Worm (Caenorhabditis elegans) whole organism, early embryonic: ENCODE measurements around the gene F38A6.4.

Experiments
- F13C5.2 ChIP-seq: sonication (generic microtip); optimal IDR thresholded peaks from 2 replicates; lab custom pipeline; 2017; ENCODE audit warnings: mild to moderate bottlenecking, missing genetic modification characterization, inconsistent platforms, missing compliant biosample characterization
- ama-1 ChIP-seq: fragments of 150-350 bp; optimal IDR thresholded peaks from 2 replicates; lab custom pipeline; 2014
- ceh-36 ChIP-seq: sonication (generic microtip); optimal IDR thresholded peaks from 2 replicates; lab custom pipeline; 2016; ENCODE audit warnings: missing genetic modification characterization, inconsistent platforms, missing compliant biosample characterization
- ets-7 ChIP-seq: sonication (generic microtip); optimal IDR thresholded peaks from 2 replicates; lab custom pipeline; 2016; ENCODE audit warnings: missing genotype, missing genetic modification characterization, missing compliant biosample characterization
- flt-1 ChIP-seq: fragments of 200-800 bp; sonication (Bioruptor generic); IDR thresholded peaks from 2 replicates; pipeline ENCODE4 v1.3.6; 2022; ENCODE audit warnings: missing genetic modification characterization, missing compliant biosample characterization
- hmbx-1 ChIP-seq: sonication (generic microtip); optimal IDR thresholded peaks from 2 replicates; lab custom pipeline; 2016; ENCODE audit warnings: mild to moderate bottlenecking, missing genetic modification characterization, missing compliant biosample characterization
- scrt-1 ChIP-seq: fragments of 200-800 bp; sonication (Bioruptor generic); IDR thresholded peaks from 2 replicates; pipeline ENCODE4 v1.3.6; 2022; ENCODE audit warnings: missing genetic modification characterization, missing compliant biosample characterization
- sea-1 ChIP-seq: fragments of 200-800 bp; sonication (Bioruptor generic); conservative IDR thresholded peaks from 2 replicates; pipeline ENCODE4 v1.3.6; 2022; ENCODE audit warnings: missing genetic modification characterization, missing compliant biosample characterization

DNA sequence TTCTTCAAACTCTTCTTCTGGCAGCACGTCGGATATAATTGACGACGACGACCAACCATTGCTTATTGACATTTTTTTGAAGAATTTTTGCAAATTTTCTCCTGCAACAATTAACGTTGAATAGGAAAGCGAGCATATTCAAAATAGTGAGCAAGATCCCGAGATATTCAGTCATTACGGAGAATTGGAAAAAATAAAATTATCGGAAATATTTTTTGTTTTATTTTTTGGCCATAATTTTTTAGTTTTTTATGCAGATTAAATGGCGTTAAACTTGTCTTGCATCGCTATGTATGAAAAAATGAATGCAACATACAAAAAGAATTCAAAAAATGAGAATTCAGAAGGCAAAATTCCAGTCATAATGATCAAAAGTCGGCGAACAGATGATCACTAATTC, 5.1 kb downstream of the F38A6.4 start, which contains the start of gene elp-1:
- no peak for TF ChIP-seq ama-1 (lab: Kevin White, UChicago)
- no peak for TF ChIP-seq hmbx-1 (tag; lab: Kevin White, UChicago)
- no peak for TF ChIP-seq scrt-1
- no peak for TF ChIP-seq F13C5.2
- TF ChIP-seq sea-1 (GFP tag; lab: Robert Waterston, UW) = no peak
- no peak for TF ChIP-seq ets-7 (tag; lab: Kevin White, UChicago)
- no peak for TF ChIP-seq flt-1
- TF ChIP-seq ceh-36 (tag; lab: Kevin White, UChicago) = no peak
